Worm (Caenorhabditis elegans) whole organism, mixed stage, embryonic: ENCODE results near the gene fbxl-5.

Source experiments
- M03D4.4 ChIP-seq: sonication (generic microtip); optimal IDR thresholded peaks from 2 replicates; lab custom pipeline; 2017; ENCODE audit warnings: mild to moderate bottlenecking, missing genetic modification characterization, missing compliant biosample characterization
- bed-3 ChIP-seq: fragments of 200-800 bp; sonication (Bioruptor generic); optimal IDR thresholded peaks from 3 replicates; lab custom pipeline; 2018; ENCODE audit warnings: mild to moderate bottlenecking, missing genetic modification characterization, moderate library complexity, missing compliant biosample characterization
- blmp-1 ChIP-seq: fragments of 150-350 bp; optimal IDR thresholded peaks from 2 replicates; lab custom pipeline; 2014; ENCODE audit warnings: missing biosample characterization, missing genetic modification characterization
- ceh-39 ChIP-seq: fragments of 150-350 bp; optimal IDR thresholded peaks from 2 replicates; lab custom pipeline; 2014; ENCODE audit warnings: missing biosample characterization, missing genetic modification characterization
- ceh-43 ChIP-seq: fragments of 200-800 bp; sonication (Bioruptor generic); optimal IDR thresholded peaks from 2 replicates; lab custom pipeline; 2018; ENCODE audit warnings: mild to moderate bottlenecking, missing genetic modification characterization, moderate library complexity, missing compliant biosample characterization
- ceh-83 ChIP-seq: fragments of 200-800 bp; sonication (Bioruptor generic); optimal IDR thresholded peaks from 2 replicates; lab custom pipeline; 2018; ENCODE audit warnings: mild to moderate bottlenecking, missing genetic modification characterization, missing compliant biosample characterization
- ces-1 ChIP-seq: fragments of 150-350 bp; optimal IDR thresholded peaks from 2 replicates; lab custom pipeline; 2014; ENCODE audit warnings: missing biosample characterization, missing genetic modification reagents, missing genetic modification characterization
- cnd-1 ChIP-seq: fragments of 200-800 bp; sonication (Bioruptor generic); optimal IDR thresholded peaks from 2 replicates; lab custom pipeline; 2018; ENCODE audit warnings: mild to moderate bottlenecking, missing genetic modification characterization, missing compliant biosample characterization
- drap-1 ChIP-seq: fragments of 200-800 bp; sonication (Bioruptor generic); optimal IDR thresholded peaks from 3 replicates; lab custom pipeline; 2018; ENCODE audit warnings: mild to moderate bottlenecking, missing genetic modification characterization, missing compliant biosample characterization
- elt-1 ChIP-seq: sonication (generic microtip); optimal IDR thresholded peaks from 2 replicates; lab custom pipeline; 2017; ENCODE audit warnings: missing genetic modification characterization, mild to moderate bottlenecking, missing compliant biosample characterization, antibody characterized with exemption, moderate library complexity, borderline replicate concordance; ENCODE audit not compliant: insufficient read depth
- elt-3 ChIP-seq: fragments of 150-350 bp; optimal IDR thresholded peaks from 2 replicates; lab custom pipeline; 2014; ENCODE audit warnings: missing biosample characterization, missing genetic modification characterization
- flh-1 ChIP-seq: fragments of 200-800 bp; sonication (Bioruptor generic); optimal IDR thresholded peaks from 2 replicates; lab custom pipeline; 2018; ENCODE audit warnings: mild to moderate bottlenecking, missing genetic modification characterization, moderate library complexity, missing compliant biosample characterization
- ham-2 ChIP-seq: fragments of 200-800 bp; sonication (Bioruptor generic); optimal IDR thresholded peaks from 2 replicates; lab custom pipeline; 2018; ENCODE audit warnings: mild to moderate bottlenecking, missing genetic modification characterization, missing compliant biosample characterization
- hlh-1 ChIP-seq: fragments of 150-350 bp; optimal IDR thresholded peaks from 2 replicates; lab custom pipeline; 2014; ENCODE audit warnings: missing biosample characterization, missing genetic modification reagents, missing genetic modification characterization
- lin-13 ChIP-seq: fragments of 150-350 bp; optimal IDR thresholded peaks from 2 replicates; lab custom pipeline; 2014; ENCODE audit warnings: missing biosample characterization, missing genetic modification characterization
- lin-32 ChIP-seq: fragments of 200-800 bp; sonication (Bioruptor generic); optimal IDR thresholded peaks from 2 replicates; lab custom pipeline; 2018; ENCODE audit warnings: mild to moderate bottlenecking, missing genetic modification characterization, missing compliant biosample characterization
- lsy-2 ChIP-seq: fragments of 150-350 bp; optimal IDR thresholded peaks from 2 replicates; lab custom pipeline; 2014; ENCODE audit warnings: missing biosample characterization, missing genetic modification characterization
- mab-5 ChIP-seq: fragments of 150-350 bp; optimal IDR thresholded peaks from 2 replicates; lab custom pipeline; 2014; ENCODE audit warnings: missing biosample characterization, missing genetic modification characterization
- mep-1 ChIP-seq: fragments of 150-350 bp; optimal IDR thresholded peaks from 2 replicates; lab custom pipeline; 2017; ENCODE audit warnings: missing biosample characterization, missing genetic modification reagents, missing genetic modification characterization, inconsistent platforms
- mls-2 ChIP-seq: sonication (generic microtip); optimal IDR thresholded peaks from 2 replicates; lab custom pipeline; 2016; ENCODE audit warnings: mild to moderate bottlenecking, missing genetic modification characterization, moderate library complexity, missing compliant biosample characterization
- nhr-12 ChIP-seq: fragments of 150-350 bp; optimal IDR thresholded peaks from 2 replicates; lab custom pipeline; 2014; ENCODE audit warnings: missing biosample characterization, missing genetic modification characterization
- nhr-2 ChIP-seq: fragments of 150-350 bp; optimal IDR thresholded peaks from 2 replicates; lab custom pipeline; 2014; ENCODE audit warnings: missing biosample characterization, missing genetic modification characterization
- nhr-237 ChIP-seq: fragments of 150-350 bp; optimal IDR thresholded peaks from 2 replicates; lab custom pipeline; 2014; ENCODE audit warnings: missing biosample characterization, missing genetic modification characterization
- nhr-28 ChIP-seq: fragments of 150-350 bp; optimal IDR thresholded peaks from 2 replicates; lab custom pipeline; 2014; ENCODE audit warnings: missing biosample characterization, missing genetic modification characterization
- nhr-76 ChIP-seq: sonication (generic microtip); optimal IDR thresholded peaks from 2 replicates; lab custom pipeline; 2017; ENCODE audit warnings: missing biosample characterization, missing genetic modification characterization
- pha-4 ChIP-seq: fragments of 150-350 bp; optimal IDR thresholded peaks from 2 replicates; lab custom pipeline; 2018; ENCODE audit warnings: missing biosample characterization, missing genetic modification reagents, missing genetic modification characterization
- sem-2 ChIP-seq: fragments of 200-800 bp; sonication (Bioruptor generic); optimal IDR thresholded peaks from 2 replicates; lab custom pipeline; 2018; ENCODE audit warnings: mild to moderate bottlenecking, missing genetic modification characterization, missing compliant biosample characterization
- snpc-4 ChIP-seq: fragments of 150-350 bp; optimal IDR thresholded peaks from 2 replicates; lab custom pipeline; 2014; ENCODE audit warnings: missing biosample characterization, missing genetic modification characterization
- sptf-1 ChIP-seq: sonication (generic microtip); optimal IDR thresholded peaks from 2 replicates; lab custom pipeline; 2017; ENCODE audit warnings: mild to moderate bottlenecking, missing genetic modification characterization, moderate library complexity, missing compliant biosample characterization
- tbx-8 ChIP-seq: fragments of 200-800 bp; sonication (Bioruptor generic); optimal IDR thresholded peaks from 2 replicates; lab custom pipeline; 2018; ENCODE audit warnings: mild to moderate bottlenecking, missing genetic modification characterization, moderate library complexity, missing compliant biosample characterization
- unc-120 ChIP-seq: sonication (generic microtip); optimal IDR thresholded peaks from 2 replicates; lab custom pipeline; 2017; ENCODE audit warnings: missing genetic modification characterization, missing compliant biosample characterization; ENCODE audit not compliant: poor library complexity, severe bottlenecking
- unc-39 ChIP-seq: fragments of 150-350 bp; optimal IDR thresholded peaks from 2 replicates; lab custom pipeline; 2014; ENCODE audit warnings: missing biosample characterization, missing genetic modification characterization
- unc-62 ChIP-seq: fragments of 150-350 bp; optimal IDR thresholded peaks from 2 replicates; lab custom pipeline; 2014; ENCODE audit warnings: missing biosample characterization, missing genetic modification reagents, missing genetic modification characterization
- zip-8 ChIP-seq: fragments of 150-350 bp; optimal IDR thresholded peaks from 2 replicates; lab custom pipeline; 2014; ENCODE audit warnings: missing biosample characterization, missing genetic modification characterization
- ztf-11 ChIP-seq: fragments of 150-350 bp; optimal IDR thresholded peaks from 2 replicates; lab custom pipeline; 2014; ENCODE audit warnings: missing biosample characterization, missing genetic modification characterization

fbxl-5 gene

ce11 chrV:7733240-7733765 is 9.4 kb upstream of the fbxl-5 start:
- TF ChIP-seq elt-3 (no peak), M03D4.4 (no peak), nhr-76 (tag; lab: Kevin White, UChicago) (no peak), ceh-83 (GFP tag; lab: Kevin White, UChicago) (no peak), lin-32 (GFP tag; lab: Kevin White, UChicago) (no peak), flh-1 (no peak), mep-1 (no peak), snpc-4 (tag; lab: Kevin White, UChicago) (no peak), ham-2 (no peak), nhr-12 (no peak), ceh-43 (GFP tag; lab: Kevin White, UChicago) (no peak), blmp-1 (tag; lab: Kevin White, UChicago) (no peak), ceh-39 (no peak), unc-39 (tag; lab: Kevin White, UChicago) (no peak), tbx-8 (GFP tag; lab: Kevin White, UChicago) (no peak), nhr-237 (tag; lab: Kevin White, UChicago) (no peak), unc-120 (no peak), sptf-1 (no peak), bed-3 (no peak)

- TF ChIP-seq nhr-237 (tag; lab: Kevin White, UChicago), result peak; percentile 74
- peak; percentile 56 for TF ChIP-seq lsy-2 (tag; lab: Kevin White, UChicago)
- peak; percentile 41 for TF ChIP-seq mab-5 (tag; lab: Kevin White, UChicago)
- peak; percentile 57 for TF ChIP-seq ceh-39
- TF ChIP-seq nhr-2 (tag; lab: Kevin White, UChicago), result no peak
- TF ChIP-seq ces-1 (GFP tag; lab: Kevin White, UChicago), result peak; percentile 65
- TF ChIP-seq ztf-11 (tag; lab: Kevin White, UChicago), result no peak
- peak; percentile 77 for TF ChIP-seq hlh-1 (tag; lab: Kevin White, UChicago)
- peak; percentile 32 for TF ChIP-seq mls-2 (tag; lab: Kevin White, UChicago)
- TF ChIP-seq ceh-83 (GFP tag; lab: Kevin White, UChicago), result no peak
- TF ChIP-seq unc-120, result no peak
- peak; percentile 30 for TF ChIP-seq lin-13 (tag; lab: Kevin White, UChicago)
- TF ChIP-seq unc-62 (GFP tag; lab: Kevin White, UChicago), result peak; percentile 44
- TF ChIP-seq mep-1, result peak; percentile 85
- no peak for TF ChIP-seq sem-2 (GFP tag; lab: Kevin White, UChicago)
- TF ChIP-seq cnd-1 (tag; lab: Kevin White, UChicago), result peak; percentile 52
- TF ChIP-seq ham-2, result peak; percentile 54
- peak; percentile 58 for TF ChIP-seq pha-4 (tag; lab: Kevin White, UChicago)
Observed at ce11 chrV:7734909-7735308, 7.8 kb upstream of the fbxl-5 start, which contains the start of gene clic-1. Gene clic-1, minus strand, starts transcription at chrV:7734911.

ce11 chrV:7735319-7735718 is 7.4 kb upstream of the fbxl-5 start, which contains the start of gene srr-10:
Gene srr-10, plus strand, starts transcription at chrV:7735619.
- TF ChIP-seq nhr-237 (tag; lab: Kevin White, UChicago) (no peak), unc-39 (tag; lab: Kevin White, UChicago) (no peak), lin-32 (GFP tag; lab: Kevin White, UChicago) (no peak), zip-8 (tag; lab: Kevin White, UChicago) (no peak)

ce11 chrV:7737710-7738109 is 5.0 kb upstream of the fbxl-5 start, which contains the start of gene srr-9:
Gene srr-9, plus strand, starts transcription at chrV:7738010.
- TF ChIP-seq ceh-83 (GFP tag; lab: Kevin White, UChicago) (no peak), nhr-28 (tag; lab: Kevin White, UChicago) (no peak), nhr-12 (no peak), lsy-2 (tag; lab: Kevin White, UChicago) (no peak), mls-2 (tag; lab: Kevin White, UChicago) (no peak), nhr-237 (tag; lab: Kevin White, UChicago) (no peak), elt-3 (no peak), lin-32 (GFP tag; lab: Kevin White, UChicago) (no peak), ceh-39 (no peak), unc-120 (no peak), elt-1 (no peak), pha-4 (tag; lab: Kevin White, UChicago) (no peak), drap-1 (no peak), M03D4.4 (no peak), unc-62 (GFP tag; lab: Kevin White, UChicago) (no peak), ceh-43 (GFP tag; lab: Kevin White, UChicago) (no peak), bed-3 (no peak), cnd-1 (tag; lab: Kevin White, UChicago) (no peak)
